Fruit fly (Drosophila melanogaster) whole organism, prepupa: Measurements from ENCODE around the gene Gba1b.

ENCODE experiments used
- Blimp-1 ChIP-seq: fragments of 200-800 bp; sonication (Bioruptor generic); optimal IDR thresholded peaks from 3 replicates; lab custom pipeline; 2017; ENCODE audit warnings: missing biosample characterization, missing genetic modification characterization, mild to moderate bottlenecking, moderate library complexity, missing genetic modification reagents
- CG10631 ChIP-seq: fragments of 200-800 bp; sonication (Bioruptor generic); optimal IDR thresholded peaks from 2 replicates; lab custom pipeline; 2016; ENCODE audit warnings: missing biosample characterization, missing genetic modification characterization
- CG10669 ChIP-seq: fragments of 200-800 bp; sonication (Bioruptor generic); optimal IDR thresholded peaks from 3 replicates; lab custom pipeline; 2018; ENCODE audit warnings: missing biosample characterization, mild to moderate bottlenecking, missing genetic modification characterization, moderate library complexity
- CG11762 ChIP-seq: fragments of 200-800 bp; sonication (Bioruptor generic); optimal IDR thresholded peaks from 3 replicates; lab custom pipeline; 2016; ENCODE audit warnings: missing biosample characterization, missing genetic modification characterization; ENCODE audit not compliant: insufficient read depth
- CG11902 ChIP-seq: fragments of 200-800 bp; sonication (Bioruptor generic); optimal IDR thresholded peaks from 3 replicates; lab custom pipeline; 2016; ENCODE audit warnings: missing biosample characterization, missing genetic modification characterization
- CG16779 ChIP-seq: fragments of 200-800 bp; sonication (Bioruptor generic); optimal IDR thresholded peaks from 3 replicates; lab custom pipeline; 2017; ENCODE audit warnings: missing biosample characterization, mild to moderate bottlenecking, missing genetic modification characterization
- CG3032 ChIP-seq: fragments of 200-800 bp; optimal IDR thresholded peaks from 2 replicates; lab custom pipeline; 2019; ENCODE audit warnings: missing biosample characterization, mild to moderate bottlenecking, missing genetic modification characterization, moderate library complexity
- CG31627 ChIP-seq: fragments of 200-800 bp; sonication (Bioruptor generic); optimal IDR thresholded peaks from 3 replicates; lab custom pipeline; 2016; ENCODE audit warnings: missing biosample characterization, missing genetic modification characterization
- CG32006 ChIP-seq: fragments of 200-800 bp; sonication (Bioruptor generic); optimal IDR thresholded peaks from 3 replicates; lab custom pipeline; 2017; ENCODE audit warnings: missing biosample characterization, mild to moderate bottlenecking, missing genetic modification characterization
- CG6163 ChIP-seq: fragments of 200-800 bp; sonication (Bioruptor generic); IDR thresholded peaks from 3 replicates; pipeline ENCODE4 v1.3.6; 2022; ENCODE audit warnings: missing biosample characterization, missing genetic modification characterization
- CG7368 ChIP-seq: fragments of 200-800 bp; sonication (Bioruptor generic); optimal IDR thresholded peaks from 3 replicates; lab custom pipeline; 2016; ENCODE audit warnings: missing biosample characterization, missing genetic modification characterization
- CG8119 ChIP-seq: fragments of 200-800 bp; sonication (Bioruptor generic); IDR thresholded peaks from 3 replicates; pipeline ENCODE4 v1.3.6; 2022; ENCODE audit warnings: missing biosample characterization, missing genetic modification characterization
- CG8319 ChIP-seq: fragments of 200-800 bp; sonication (Bioruptor generic); optimal IDR thresholded peaks from 3 replicates; lab custom pipeline; 2016; ENCODE audit warnings: missing biosample characterization, missing genetic modification characterization
- Eip75B ChIP-seq: fragments of 200-800 bp; sonication (Bioruptor generic); optimal IDR thresholded peaks from 3 replicates; lab custom pipeline; 2016; ENCODE audit warnings: missing biosample characterization, missing genetic modification characterization
- Eip78C ChIP-seq: fragments of 200-800 bp; sonication (Bioruptor generic); peaks from one replicate; lab custom pipeline; 2016; ENCODE audit warnings: missing biosample characterization, missing genetic modification characterization
- Eip93F ChIP-seq: fragments of 200-800 bp; sonication (Bioruptor generic); optimal IDR thresholded peaks from 2 replicates; lab custom pipeline; 2016; ENCODE audit warnings: missing biosample characterization, mild to moderate bottlenecking, missing genetic modification characterization
- Ets21C ChIP-seq: fragments of 200-800 bp; sonication (Bioruptor generic); optimal IDR thresholded peaks from 3 replicates; lab custom pipeline; 2016; ENCODE audit warnings: missing biosample characterization, missing genetic modification characterization
- Ets96B ChIP-seq: fragments of 200-800 bp; optimal IDR thresholded peaks from 2 replicates; lab custom pipeline; 2019; ENCODE audit warnings: missing biosample characterization, mild to moderate bottlenecking, missing genetic modification characterization, moderate library complexity
- Hr38 ChIP-seq: sonication (Bioruptor generic); optimal IDR thresholded peaks from 2 replicates; lab custom pipeline; 2016; ENCODE audit warnings: missing biosample characterization, missing genetic modification characterization
- Hr4 ChIP-seq: fragments of 200-800 bp; sonication (Bioruptor generic); optimal IDR thresholded peaks from 3 replicates; lab custom pipeline; 2016; ENCODE audit warnings: missing biosample characterization, missing genetic modification characterization
- Lpt ChIP-seq: fragments of 200-800 bp; sonication (Bioruptor generic); optimal IDR thresholded peaks from 3 replicates; lab custom pipeline; 2016; ENCODE audit warnings: missing biosample characterization, missing genetic modification characterization
- Smox ChIP-seq: fragments of 200-800 bp; sonication (Bioruptor generic); optimal IDR thresholded peaks from 3 replicates; lab custom pipeline; 2016; ENCODE audit warnings: missing biosample characterization, missing genetic modification characterization
- Sox102F ChIP-seq: fragments of 200-800 bp; sonication (Bioruptor generic); optimal IDR thresholded peaks from 2 replicates; lab custom pipeline; 2016; ENCODE audit warnings: missing biosample characterization, mild to moderate bottlenecking, missing genetic modification characterization
- Sox14 ChIP-seq: fragments of 200-800 bp; sonication (Bioruptor generic); optimal IDR thresholded peaks from 3 replicates; lab custom pipeline; 2016; ENCODE audit warnings: missing biosample characterization, missing genetic modification characterization
- Sox15 ChIP-seq: fragments of 200-800 bp; sonication (Bioruptor generic); optimal IDR thresholded peaks from 3 replicates; lab custom pipeline; 2016; ENCODE audit warnings: missing biosample characterization, missing genetic modification characterization
- achi ChIP-seq: fragments of 200-800 bp; sonication (Bioruptor generic); optimal IDR thresholded peaks from 3 replicates; lab custom pipeline; 2016; ENCODE audit warnings: missing biosample characterization, missing genetic modification characterization
- acj6 ChIP-seq: fragments of 200-800 bp; sonication (Bioruptor generic); optimal IDR thresholded peaks from 3 replicates; lab custom pipeline; 2016; ENCODE audit warnings: missing biosample characterization, missing genetic modification characterization
- cyc ChIP-seq: fragments of 200-800 bp; sonication (Bioruptor generic); optimal IDR thresholded peaks from 3 replicates; lab custom pipeline; 2016; ENCODE audit warnings: missing biosample characterization, missing genetic modification characterization
- dsx ChIP-seq: fragments of 200-800 bp; optimal IDR thresholded peaks from 3 replicates; lab custom pipeline; 2019; ENCODE audit warnings: missing biosample characterization, mild to moderate bottlenecking, missing genetic modification characterization, moderate library complexity; ENCODE audit not compliant: poor library complexity, severe bottlenecking
- esn ChIP-seq: fragments of 200-800 bp; sonication (Bioruptor generic); optimal IDR thresholded peaks from 2 replicates; lab custom pipeline; 2016; ENCODE audit warnings: missing biosample characterization, mild to moderate bottlenecking, missing genetic modification characterization, moderate library complexity
- fd85E ChIP-seq: fragments of 200-800 bp; sonication (Bioruptor generic); optimal IDR thresholded peaks from 3 replicates; lab custom pipeline; 2016; ENCODE audit warnings: missing biosample characterization, missing genetic modification characterization
- fkh ChIP-seq: fragments of 200-800 bp; sonication (Bioruptor generic); optimal IDR thresholded peaks from 3 replicates; lab custom pipeline; 2017; ENCODE audit warnings: missing biosample characterization, mild to moderate bottlenecking, missing genetic modification characterization, moderate library complexity
- lz ChIP-seq: fragments of 200-800 bp; sonication (Bioruptor generic); optimal IDR thresholded peaks from 3 replicates; lab custom pipeline; 2016; ENCODE audit warnings: missing biosample characterization, missing genetic modification characterization
- net ChIP-seq: fragments of 200-800 bp; sonication (Bioruptor generic); optimal IDR thresholded peaks from 3 replicates; lab custom pipeline; 2016; ENCODE audit warnings: missing biosample characterization, missing genetic modification characterization
- spab ChIP-seq: fragments of 200-800 bp; sonication (Bioruptor generic); optimal IDR thresholded peaks from 2 replicates; lab custom pipeline; 2017; ENCODE audit warnings: missing biosample characterization, mild to moderate bottlenecking, missing genetic modification characterization, missing genetic modification reagents
- svp ChIP-seq: fragments of 200-800 bp; sonication (Bioruptor generic); peaks from one replicate; lab custom pipeline; 2016; ENCODE audit warnings: missing biosample characterization, missing genetic modification characterization
- topi ChIP-seq: fragments of 200-800 bp; sonication (Bioruptor generic); optimal IDR thresholded peaks from 3 replicates; lab custom pipeline; 2016; ENCODE audit warnings: missing biosample characterization, missing genetic modification characterization
- vri ChIP-seq: fragments of 200-800 bp; sonication (Bioruptor generic); optimal IDR thresholded peaks from 3 replicates; lab custom pipeline; 2016; ENCODE audit warnings: missing biosample characterization, mild to moderate bottlenecking, missing genetic modification characterization

Gene Gba1b

DNA sequence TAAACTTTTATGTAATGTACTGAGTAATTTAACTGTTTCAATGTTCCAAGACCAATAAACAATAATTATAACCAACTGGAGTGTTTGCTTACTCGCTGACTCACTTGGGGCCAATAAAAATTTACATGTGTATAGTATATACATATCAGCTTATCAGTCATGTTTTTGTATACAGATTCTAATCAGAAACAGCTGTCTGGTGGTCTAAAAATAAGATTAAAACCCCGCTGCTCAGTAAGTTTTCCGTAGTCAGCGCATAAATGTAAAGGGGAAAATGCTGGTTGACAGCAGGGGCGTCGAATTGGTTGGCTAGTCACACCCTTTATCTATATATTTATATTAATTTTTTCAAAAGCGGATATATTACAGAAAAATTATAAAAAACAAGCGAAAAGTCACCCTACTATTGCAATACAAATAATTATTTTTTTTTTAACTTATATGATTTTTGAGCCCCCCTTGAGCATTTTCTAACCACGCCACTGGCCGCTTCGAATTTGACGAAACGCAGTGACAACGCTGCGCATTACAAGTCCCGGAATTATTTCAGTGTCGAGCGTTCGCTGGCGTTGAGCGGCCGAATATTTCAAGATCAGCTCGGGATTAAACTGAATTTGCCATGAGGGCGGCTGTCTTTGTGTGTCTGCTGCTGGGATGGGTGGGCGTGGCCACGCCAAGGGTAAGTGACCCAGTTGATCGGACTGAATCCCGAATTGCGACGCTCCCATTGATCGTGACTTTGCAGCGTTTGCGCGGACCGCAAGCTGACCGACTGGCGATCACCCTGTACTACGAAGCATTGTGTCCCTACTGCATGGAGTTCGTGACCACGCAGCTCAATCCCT, 26.0 kb upstream of the Gba1b start, which contains the start of gene GILT2 (continued):
- TF ChIP-seq Eip78C (peak; percentile 89), CG7368 (GFP tag; lab: Kevin White, UChicago) (peak; percentile 71), CG11902 (GFP tag; lab: Kevin White, UChicago) (peak; percentile 71), CG3032 (tag; lab: Kevin White, UChicago) (peak; percentile 61), lz (peak; percentile 83), topi (GFP tag; lab: Kevin White, UChicago) (peak; percentile 89), Sox102F (GFP tag; lab: Kevin White, UChicago) (peak; percentile 89), Ets21C (GFP tag; lab: Kevin White, UChicago) (peak; percentile 57), Blimp-1 (GFP tag; lab: Kevin White, UChicago) (peak; percentile 68), esn (GFP tag; lab: Kevin White, UChicago) (peak; percentile 91), Eip93F (peak; percentile 82), CG8119 (GFP tag; lab: Robert Waterston, UW) (peak; percentile 74), dsx (peak; percentile 59), cyc (GFP tag; lab: Kevin White, UChicago) (peak; percentile 88)

DNA sequence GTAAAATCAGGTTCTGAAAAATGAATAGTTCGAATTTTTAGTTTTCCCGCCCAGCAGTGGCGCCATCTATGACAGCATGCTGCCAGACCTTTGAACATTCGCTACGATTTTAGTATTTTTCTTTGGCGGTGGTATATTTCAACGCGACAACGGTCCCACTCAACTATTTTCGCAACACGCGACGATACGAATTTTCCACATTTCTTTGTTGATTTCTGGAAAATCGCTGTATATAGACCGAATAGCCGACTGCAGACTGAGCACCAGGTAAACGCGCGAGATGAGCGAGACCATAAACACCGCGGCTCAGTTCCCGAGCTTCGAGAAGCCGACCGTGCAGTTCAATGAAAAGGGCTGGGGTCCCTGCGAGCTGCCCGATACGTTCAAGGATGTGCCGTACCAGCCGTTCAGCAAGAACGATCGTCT, 24.7 kb upstream of the Gba1b start, which contains the start of gene eIF3d1:
Gene eIF3d1 (plus strand): TSS at position 129 of the 426 bp plus-strand sequence.
- TF ChIP-seq Sox15 (GFP tag; lab: Kevin White, UChicago) (no peak), CG32006 (no peak), CG6163 (GFP tag; lab: Robert Waterston, UW) (no peak), spab (no peak), fd85E (GFP tag; lab: Kevin White, UChicago) (no peak), CG8119 (GFP tag; lab: Robert Waterston, UW) (no peak), Ets96B (tag; lab: Kevin White, UChicago) (no peak), CG16779 (tag; lab: Kevin White, UChicago) (no peak), Eip75B (GFP tag; lab: Kevin White, UChicago) (no peak), fkh (GFP tag; lab: Kevin White, UChicago) (no peak), vri (GFP tag; lab: Kevin White, UChicago) (no peak), net (GFP tag; lab: Kevin White, UChicago) (no peak), CG10631 (GFP tag; lab: Kevin White, UChicago) (no peak), Hr4 (GFP tag; lab: Kevin White, UChicago) (no peak), cyc (GFP tag; lab: Kevin White, UChicago) (peak; percentile 33), Blimp-1 (GFP tag; lab: Kevin White, UChicago) (no peak), Lpt (GFP tag; lab: Kevin White, UChicago) (no peak), CG10669 (GFP tag; lab: Kevin White, UChicago) (no peak), CG11762 (GFP tag; lab: Kevin White, UChicago) (no peak), acj6 (GFP tag; lab: Kevin White, UChicago) (no peak), Sox14 (GFP tag; lab: Kevin White, UChicago) (peak; percentile 83), Hr38 (GFP tag; lab: Kevin White, UChicago) (no peak), esn (GFP tag; lab: Kevin White, UChicago) (peak; percentile 11), CG31627 (peak; percentile 29), Smox (no peak), svp (GFP tag; lab: Kevin White, UChicago) (peak; percentile 60), Eip78C (peak; percentile 46), achi (GFP tag; lab: Kevin White, UChicago) (no peak), CG8319 (GFP tag; lab: Kevin White, UChicago) (no peak)
